Fruit fly (Drosophila melanogaster): ENCODE measurements around the gene Set2.

Set2 gene

DNA sequence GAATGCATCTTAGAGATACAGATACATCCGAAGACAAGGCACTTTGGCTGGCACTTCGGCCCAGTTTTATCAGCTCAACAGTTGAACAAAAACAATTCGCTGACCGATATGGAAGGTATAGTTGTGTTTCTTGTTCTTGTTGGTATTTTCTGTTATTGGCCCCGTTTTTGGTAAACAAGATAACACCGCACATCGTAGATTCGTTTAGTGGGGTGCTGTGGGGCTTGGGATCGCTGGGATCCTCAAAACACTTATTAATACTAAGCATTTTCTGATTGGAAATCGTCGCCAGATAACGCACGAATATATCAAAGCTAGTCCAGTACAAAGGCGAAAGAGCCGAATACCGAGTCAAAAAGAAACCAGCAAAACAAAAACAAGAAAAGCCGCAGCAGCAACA, 9.5 kb upstream of the Set2 start:
- TF ChIP-seq CG6163 (GFP tag; IDR thresholded peaks at IDR 0.05) (peak; percentile 6; the same call in 1 of the 3 replicates), OdsH (GFP tag; optimal IDR thresholded peaks at IDR 0.05) (no peak)

DNA sequence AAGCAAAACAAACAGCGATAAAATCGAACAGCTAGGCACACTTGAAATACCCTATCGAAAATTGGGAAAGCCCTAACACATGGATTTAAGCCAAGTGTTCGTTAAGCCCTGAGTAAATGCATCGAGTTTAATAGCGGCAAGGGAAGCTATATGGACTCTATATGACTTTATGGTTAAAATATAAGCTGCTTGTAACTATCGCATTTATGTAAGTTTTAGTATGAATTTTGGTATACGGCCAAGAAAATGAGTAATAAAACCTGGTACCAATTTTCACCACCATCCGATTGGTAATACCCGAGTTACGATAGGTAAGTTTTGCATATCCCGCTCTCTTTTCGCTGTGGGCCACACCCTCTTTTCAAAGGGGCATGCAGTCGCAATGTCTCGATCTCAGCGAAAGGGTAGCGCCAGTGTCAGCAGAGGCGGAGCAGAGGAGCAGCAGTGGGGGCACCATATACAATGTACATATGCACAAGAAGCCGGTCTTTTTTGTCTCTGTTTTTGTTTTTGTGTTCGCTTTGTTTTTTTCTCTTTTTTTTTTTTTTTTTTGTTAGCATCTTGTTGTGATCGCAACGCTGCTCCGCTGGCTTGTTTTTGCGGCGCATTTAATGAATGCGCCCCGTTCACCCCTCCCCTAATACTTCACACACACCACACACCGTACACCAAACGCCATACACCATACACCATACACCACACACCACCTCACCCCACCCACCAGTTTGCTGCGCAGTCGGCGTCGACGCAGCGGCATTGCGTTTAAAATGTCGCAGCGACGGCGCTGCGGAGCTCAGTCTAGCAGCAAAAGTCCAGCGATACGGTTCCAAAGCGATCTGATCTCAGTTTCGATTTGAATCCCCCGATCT, 8.8 kb upstream of the Set2 start, which contains the start of gene GstT4:
TSS of gene GstT4 (plus strand) at position 788 of the 869 bp plus-strand sequence.
- peak; percentile 69 for TF ChIP-seq Hr4 (GFP tag; optimal IDR thresholded peaks at IDR 0.05)
- TF ChIP-seq CG32006 (GFP tag; optimal IDR thresholded peaks at IDR 0.05): peak; percentile 70
- peak; percentile 94 for TF ChIP-seq Eip75B (GFP tag; optimal IDR thresholded peaks at IDR 0.05)
- TF ChIP-seq CG7368 (GFP tag; optimal IDR thresholded peaks at IDR 0.05): peak; percentile 95
- TF ChIP-seq CG10631 (GFP tag; optimal IDR thresholded peaks at IDR 0.05): peak; percentile 96
- TF ChIP-seq eg (GFP tag; IDR thresholded peaks at IDR 0.05): peak; percentile 99
- TF ChIP-seq dsx (GFP tag; optimal IDR thresholded peaks at IDR 0.05; ENCODE audit: poor library complexity, severe bottlenecking): peak; percentile 95
- TF ChIP-seq CG10669 (GFP tag; optimal IDR thresholded peaks at IDR 0.05): peak; percentile 69
- TF ChIP-seq Blimp-1 (GFP tag; optimal IDR thresholded peaks at IDR 0.05): peak; percentile 16
- TF ChIP-seq Ets21C (GFP tag; optimal IDR thresholded peaks at IDR 0.05): peak; percentile 59
- TF ChIP-seq Sox102F (GFP tag; optimal IDR thresholded peaks at IDR 0.05): peak; percentile 85
- TF ChIP-seq esn (GFP tag; optimal IDR thresholded peaks at IDR 0.05): peak; percentile 85
- peak; percentile 80 for TF ChIP-seq fkh (GFP tag; optimal IDR thresholded peaks at IDR 0.05)
- TF ChIP-seq Eip78C (GFP tag): peak; percentile 93
- peak; percentile 86 for TF ChIP-seq fd85E (GFP tag; optimal IDR thresholded peaks at IDR 0.05)
- peak; percentile 93 for TF ChIP-seq CG16779 (tag; optimal IDR thresholded peaks at IDR 0.05)
- TF ChIP-seq Ets96B (tag; optimal IDR thresholded peaks at IDR 0.05): peak; percentile 89
- TF ChIP-seq Eip93F (GFP tag; optimal IDR thresholded peaks at IDR 0.05): peak; percentile 64
- peak; percentile 99 for TF ChIP-seq CG6163 (GFP tag; IDR thresholded peaks at IDR 0.05)
- peak; percentile 89 for TF ChIP-seq CG3032 (tag; optimal IDR thresholded peaks at IDR 0.05)
- peak; percentile 99 for TF ChIP-seq Lpt (GFP tag; optimal IDR thresholded peaks at IDR 0.05)
- TF ChIP-seq Hr38 (GFP tag; optimal IDR thresholded peaks at IDR 0.05): peak; percentile 66
- TF ChIP-seq ss (GFP tag; optimal IDR thresholded peaks at IDR 0.05): peak; percentile 96 to 98
- TF ChIP-seq CG6854 (GFP tag; optimal IDR thresholded peaks at IDR 0.05): peak; percentile 75
- TF ChIP-seq Sox14 (GFP tag; optimal IDR thresholded peaks at IDR 0.05): peak; percentile 93
- TF ChIP-seq CG11294 (GFP tag; IDR thresholded peaks at IDR 0.05): peak; percentile 82
- TF ChIP-seq CG4318 (GFP tag; optimal IDR thresholded peaks at IDR 0.05): peak; percentile 16
- TF ChIP-seq OdsH (GFP tag; optimal IDR thresholded peaks at IDR 0.05): peak; percentile 86
- peak; percentile 91 for TF ChIP-seq CG11762 (GFP tag; optimal IDR thresholded peaks at IDR 0.05; ENCODE audit: insufficient read depth)
- TF ChIP-seq acj6 (GFP tag; optimal IDR thresholded peaks at IDR 0.05): peak; percentile 79
- peak; percentile 80 for TF ChIP-seq cyc (GFP tag; optimal IDR thresholded peaks at IDR 0.05)
- TF ChIP-seq achi (GFP tag; optimal IDR thresholded peaks at IDR 0.05): peak; percentile 92
- TF ChIP-seq CG6808 (GFP tag; optimal IDR thresholded peaks at IDR 0.05): peak; percentile 94
- TF ChIP-seq CG6792 (GFP tag; optimal IDR thresholded peaks at IDR 0.05): peak; percentile 94
- TF ChIP-seq CG11902 (GFP tag; optimal IDR thresholded peaks at IDR 0.05): peak; percentile 25
- peak; percentile 91 for TF ChIP-seq CG1621 (tag; optimal IDR thresholded peaks at IDR 0.05)
- TF ChIP-seq Smox (GFP tag; optimal IDR thresholded peaks at IDR 0.05): peak; percentile 82
- TF ChIP-seq Hr39 (GFP tag; optimal IDR thresholded peaks at IDR 0.05): peak; percentile 42
- peak; percentile 97 for TF ChIP-seq CG9139 (GFP tag; optimal IDR thresholded peaks at IDR 0.05)
- TF ChIP-seq CG8119 (GFP tag; IDR thresholded peaks at IDR 0.05): peak; percentile 98
- TF ChIP-seq vri (GFP tag; optimal IDR thresholded peaks at IDR 0.05): peak; percentile 96
- peak; percentile 38 for TF ChIP-seq Sox15 (GFP tag; optimal IDR thresholded peaks at IDR 0.05)
- TF ChIP-seq lz (GFP tag; optimal IDR thresholded peaks at IDR 0.05): peak; percentile 81
- peak; percentile 89 for TF ChIP-seq spab (GFP tag; optimal IDR thresholded peaks at IDR 0.05)
- TF ChIP-seq CG8632 (GFP tag; optimal IDR thresholded peaks at IDR 0.05): peak; percentile 90
- TF ChIP-seq fd59A (GFP tag; optimal IDR thresholded peaks at IDR 0.05): peak; percentile 61
- TF ChIP-seq dac (GFP tag; optimal IDR thresholded peaks at IDR 0.05): peak; percentile 69

All from whole organism, prepupa.